Worm (Caenorhabditis elegans): ENCODE data around the gene T07G12.2.

DNA sequence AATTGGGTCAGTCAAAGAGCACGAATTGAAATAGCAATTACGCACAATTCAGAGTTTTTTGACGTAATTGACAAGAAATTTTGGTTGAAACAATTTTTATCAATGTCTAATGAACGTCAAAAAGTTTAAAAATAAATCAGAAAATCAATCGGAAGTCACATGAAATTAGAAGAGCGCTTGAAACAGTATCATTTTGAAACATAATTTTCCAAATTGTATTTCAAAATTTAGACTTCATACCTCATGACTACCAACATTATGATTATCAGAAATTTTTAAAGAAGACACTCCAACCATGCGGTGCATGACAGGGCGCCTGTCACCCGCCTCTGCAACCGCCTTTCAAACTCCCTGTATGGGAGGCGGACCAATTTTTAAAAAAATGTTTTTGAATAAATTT lies 17.2 kb upstream of the T07G12.2 start:
- TF ChIP-seq tlp-1 (tag; optimal IDR thresholded peaks at IDR 0.05) (no peak), ama-1 (optimal IDR thresholded peaks at IDR 0.05) (no peak), sptf-1 (tag; optimal IDR thresholded peaks at IDR 0.05) (no peak), ces-1 (GFP tag; optimal IDR thresholded peaks at IDR 0.05) (no peak)
